Worm (Caenorhabditis elegans): Measurements from ENCODE around the gene lin-49.

- no peak for TF ChIP-seq lsy-2 (tag; optimal IDR thresholded peaks at IDR 0.05)
- no peak for TF ChIP-seq ces-1 (GFP tag; optimal IDR thresholded peaks at IDR 0.05)
- TF ChIP-seq nhr-77 (tag; optimal IDR thresholded peaks at IDR 0.05): no peak
- TF ChIP-seq R02D3.7 (tag; optimal IDR thresholded peaks at IDR 0.05): no peak
- no peak for TF ChIP-seq nhr-11 (tag; optimal IDR thresholded peaks at IDR 0.05)
- TF ChIP-seq egl-27 (tag; optimal IDR thresholded peaks at IDR 0.05): no peak
- no peak for TF ChIP-seq mdt-29 (GFP tag; IDR thresholded peaks at IDR 0.05)
- no peak for TF ChIP-seq lin-39 (tag; optimal IDR thresholded peaks at IDR 0.05)
- no peak for TF ChIP-seq vab-7 (GFP tag; IDR thresholded peaks at IDR 0.05)
- no peak for TF ChIP-seq snpc-4 (tag; optimal IDR thresholded peaks at IDR 0.05)
- no peak for TF ChIP-seq ctbp-1 (GFP tag; IDR thresholded peaks at IDR 0.05)
- no peak for TF ChIP-seq unc-130 (GFP tag; optimal IDR thresholded peaks at IDR 0.05)
- TF ChIP-seq lin-38 (GFP tag; IDR thresholded peaks at IDR 0.05): no peak
These were observed 18.3 kb downstream of the lin-49 start, which contains the start of gene F42A9.9 for ce11 chrIV:8638761-8639160.

All from whole organism, L4 larva.